Worm (Caenorhabditis elegans) whole organism, mixed stage, embryonic: Measurements from ENCODE around the gene mep-1.

ENCODE experiments used
- M03D4.4 ChIP-seq: sonication (generic microtip); optimal IDR thresholded peaks from 2 replicates; lab custom pipeline; 2017; ENCODE audit warnings: mild to moderate bottlenecking, missing genetic modification characterization, missing compliant biosample characterization
- bed-3 ChIP-seq: fragments of 200-800 bp; sonication (Bioruptor generic); optimal IDR thresholded peaks from 3 replicates; lab custom pipeline; 2018; ENCODE audit warnings: mild to moderate bottlenecking, missing genetic modification characterization, moderate library complexity, missing compliant biosample characterization
- blmp-1 ChIP-seq: fragments of 150-350 bp; optimal IDR thresholded peaks from 2 replicates; lab custom pipeline; 2014; ENCODE audit warnings: missing biosample characterization, missing genetic modification characterization
- ceh-39 ChIP-seq: fragments of 150-350 bp; optimal IDR thresholded peaks from 2 replicates; lab custom pipeline; 2014; ENCODE audit warnings: missing biosample characterization, missing genetic modification characterization
- ceh-43 ChIP-seq: fragments of 200-800 bp; sonication (Bioruptor generic); optimal IDR thresholded peaks from 2 replicates; lab custom pipeline; 2018; ENCODE audit warnings: mild to moderate bottlenecking, missing genetic modification characterization, moderate library complexity, missing compliant biosample characterization
- ceh-83 ChIP-seq: fragments of 200-800 bp; sonication (Bioruptor generic); optimal IDR thresholded peaks from 2 replicates; lab custom pipeline; 2018; ENCODE audit warnings: mild to moderate bottlenecking, missing genetic modification characterization, missing compliant biosample characterization
- ces-1 ChIP-seq: fragments of 150-350 bp; optimal IDR thresholded peaks from 2 replicates; lab custom pipeline; 2014; ENCODE audit warnings: missing biosample characterization, missing genetic modification reagents, missing genetic modification characterization
- cnd-1 ChIP-seq: fragments of 200-800 bp; sonication (Bioruptor generic); optimal IDR thresholded peaks from 2 replicates; lab custom pipeline; 2018; ENCODE audit warnings: mild to moderate bottlenecking, missing genetic modification characterization, missing compliant biosample characterization
- drap-1 ChIP-seq: fragments of 200-800 bp; sonication (Bioruptor generic); optimal IDR thresholded peaks from 3 replicates; lab custom pipeline; 2018; ENCODE audit warnings: mild to moderate bottlenecking, missing genetic modification characterization, missing compliant biosample characterization
- elt-1 ChIP-seq: sonication (generic microtip); optimal IDR thresholded peaks from 2 replicates; lab custom pipeline; 2017; ENCODE audit warnings: missing genetic modification characterization, mild to moderate bottlenecking, missing compliant biosample characterization, antibody characterized with exemption, moderate library complexity, borderline replicate concordance; ENCODE audit not compliant: insufficient read depth
- elt-3 ChIP-seq: fragments of 150-350 bp; optimal IDR thresholded peaks from 2 replicates; lab custom pipeline; 2014; ENCODE audit warnings: missing biosample characterization, missing genetic modification characterization
- ham-2 ChIP-seq: fragments of 200-800 bp; sonication (Bioruptor generic); optimal IDR thresholded peaks from 2 replicates; lab custom pipeline; 2018; ENCODE audit warnings: mild to moderate bottlenecking, missing genetic modification characterization, missing compliant biosample characterization
- hlh-1 ChIP-seq: fragments of 150-350 bp; optimal IDR thresholded peaks from 2 replicates; lab custom pipeline; 2014; ENCODE audit warnings: missing biosample characterization, missing genetic modification reagents, missing genetic modification characterization
- lin-13 ChIP-seq: fragments of 150-350 bp; optimal IDR thresholded peaks from 2 replicates; lab custom pipeline; 2014; ENCODE audit warnings: missing biosample characterization, missing genetic modification characterization
- lin-32 ChIP-seq: fragments of 200-800 bp; sonication (Bioruptor generic); optimal IDR thresholded peaks from 2 replicates; lab custom pipeline; 2018; ENCODE audit warnings: mild to moderate bottlenecking, missing genetic modification characterization, missing compliant biosample characterization
- lsy-2 ChIP-seq: fragments of 150-350 bp; optimal IDR thresholded peaks from 2 replicates; lab custom pipeline; 2014; ENCODE audit warnings: missing biosample characterization, missing genetic modification characterization
- mab-5 ChIP-seq: fragments of 150-350 bp; optimal IDR thresholded peaks from 2 replicates; lab custom pipeline; 2014; ENCODE audit warnings: missing biosample characterization, missing genetic modification characterization
- mep-1 ChIP-seq: fragments of 150-350 bp; optimal IDR thresholded peaks from 2 replicates; lab custom pipeline; 2017; ENCODE audit warnings: missing biosample characterization, missing genetic modification reagents, missing genetic modification characterization, inconsistent platforms
- mls-2 ChIP-seq: sonication (generic microtip); optimal IDR thresholded peaks from 2 replicates; lab custom pipeline; 2016; ENCODE audit warnings: mild to moderate bottlenecking, missing genetic modification characterization, moderate library complexity, missing compliant biosample characterization
- nhr-12 ChIP-seq: fragments of 150-350 bp; optimal IDR thresholded peaks from 2 replicates; lab custom pipeline; 2014; ENCODE audit warnings: missing biosample characterization, missing genetic modification characterization
- nhr-2 ChIP-seq: fragments of 150-350 bp; optimal IDR thresholded peaks from 2 replicates; lab custom pipeline; 2014; ENCODE audit warnings: missing biosample characterization, missing genetic modification characterization
- nhr-237 ChIP-seq: fragments of 150-350 bp; optimal IDR thresholded peaks from 2 replicates; lab custom pipeline; 2014; ENCODE audit warnings: missing biosample characterization, missing genetic modification characterization
- nhr-28 ChIP-seq: fragments of 150-350 bp; optimal IDR thresholded peaks from 2 replicates; lab custom pipeline; 2014; ENCODE audit warnings: missing biosample characterization, missing genetic modification characterization
- nhr-76 ChIP-seq: sonication (generic microtip); optimal IDR thresholded peaks from 2 replicates; lab custom pipeline; 2017; ENCODE audit warnings: missing biosample characterization, missing genetic modification characterization
- pha-4 ChIP-seq: fragments of 150-350 bp; optimal IDR thresholded peaks from 2 replicates; lab custom pipeline; 2018; ENCODE audit warnings: missing biosample characterization, missing genetic modification reagents, missing genetic modification characterization
- sem-2 ChIP-seq: fragments of 200-800 bp; sonication (Bioruptor generic); optimal IDR thresholded peaks from 2 replicates; lab custom pipeline; 2018; ENCODE audit warnings: mild to moderate bottlenecking, missing genetic modification characterization, missing compliant biosample characterization
- snpc-4 ChIP-seq: fragments of 150-350 bp; optimal IDR thresholded peaks from 2 replicates; lab custom pipeline; 2014; ENCODE audit warnings: missing biosample characterization, missing genetic modification characterization
- sptf-1 ChIP-seq: sonication (generic microtip); optimal IDR thresholded peaks from 2 replicates; lab custom pipeline; 2017; ENCODE audit warnings: mild to moderate bottlenecking, missing genetic modification characterization, moderate library complexity, missing compliant biosample characterization
- tbx-8 ChIP-seq: fragments of 200-800 bp; sonication (Bioruptor generic); optimal IDR thresholded peaks from 2 replicates; lab custom pipeline; 2018; ENCODE audit warnings: mild to moderate bottlenecking, missing genetic modification characterization, moderate library complexity, missing compliant biosample characterization
- unc-120 ChIP-seq: sonication (generic microtip); optimal IDR thresholded peaks from 2 replicates; lab custom pipeline; 2017; ENCODE audit warnings: missing genetic modification characterization, missing compliant biosample characterization; ENCODE audit not compliant: poor library complexity, severe bottlenecking
- unc-39 ChIP-seq: fragments of 150-350 bp; optimal IDR thresholded peaks from 2 replicates; lab custom pipeline; 2014; ENCODE audit warnings: missing biosample characterization, missing genetic modification characterization
- zip-8 ChIP-seq: fragments of 150-350 bp; optimal IDR thresholded peaks from 2 replicates; lab custom pipeline; 2014; ENCODE audit warnings: missing biosample characterization, missing genetic modification characterization
- ztf-11 ChIP-seq: fragments of 150-350 bp; optimal IDR thresholded peaks from 2 replicates; lab custom pipeline; 2014; ENCODE audit warnings: missing biosample characterization, missing genetic modification characterization

Gene mep-1

DNA sequence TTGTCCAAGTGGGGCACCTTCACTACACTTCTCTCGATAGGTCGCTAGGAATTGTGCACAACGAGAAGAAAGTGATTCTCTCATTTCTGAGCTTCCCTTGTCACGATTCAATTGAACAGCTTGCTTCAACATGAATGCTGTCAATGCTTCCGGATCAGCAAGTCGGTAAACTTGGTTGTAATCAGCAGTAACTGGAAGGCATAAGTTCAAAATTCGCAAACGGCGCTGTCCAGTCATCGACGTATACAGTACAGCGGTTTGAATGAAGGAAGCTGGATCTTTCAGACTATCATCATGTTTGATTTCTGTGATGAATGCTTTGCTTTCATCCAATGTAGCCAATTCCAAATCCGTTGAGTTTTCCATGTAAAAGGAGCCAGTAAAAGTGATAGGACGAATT, 38.6 kb downstream of the mep-1 start:
- TF ChIP-seq pha-4 (tag; lab: Kevin White, UChicago) (no peak), ham-2 (GFP tag; lab: Kevin White, UChicago) (no peak), ztf-11 (tag; lab: Kevin White, UChicago) (no peak), drap-1 (no peak), ceh-83 (GFP tag; lab: Kevin White, UChicago) (no peak), snpc-4 (tag; lab: Kevin White, UChicago) (no peak), hlh-1 (tag; lab: Kevin White, UChicago) (no peak), ceh-43 (no peak), ceh-39 (tag; lab: Kevin White, UChicago) (no peak), nhr-76 (no peak), sem-2 (GFP tag; lab: Kevin White, UChicago) (no peak), blmp-1 (tag; lab: Kevin White, UChicago) (no peak), nhr-2 (tag; lab: Kevin White, UChicago) (no peak), ces-1 (GFP tag; lab: Kevin White, UChicago) (no peak), mep-1 (tag; lab: Kevin White, UChicago) (no peak), nhr-28 (tag; lab: Kevin White, UChicago) (no peak), elt-3 (tag; lab: Kevin White, UChicago) (no peak), nhr-12 (tag; lab: Kevin White, UChicago) (no peak)

DNA sequence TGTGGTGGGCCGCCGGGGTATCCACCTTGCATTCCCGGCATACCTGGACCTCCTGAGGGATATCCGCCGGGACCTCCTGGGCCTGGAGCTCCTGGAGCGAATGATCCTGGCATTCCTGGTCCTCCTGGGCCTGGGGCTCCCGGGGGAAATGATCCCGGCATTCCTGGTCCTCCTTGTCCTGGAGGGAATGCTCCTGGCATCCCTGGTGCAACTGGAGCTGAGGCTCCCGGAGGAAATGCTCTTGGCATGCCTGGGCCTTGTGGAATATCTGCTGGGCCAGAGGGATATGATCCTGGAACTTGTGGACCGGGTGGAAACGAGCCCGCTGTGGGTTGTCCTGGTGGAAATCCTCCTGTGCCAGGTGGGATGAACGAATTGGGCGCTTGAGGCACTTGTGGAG, 40.6 kb downstream of the mep-1 start:
- TF ChIP-seq blmp-1 (tag; lab: Kevin White, UChicago) = no peak
- no peak for TF ChIP-seq bed-3 (GFP tag; lab: Kevin White, UChicago)
- no peak for TF ChIP-seq nhr-76
- TF ChIP-seq elt-1 = no peak
- no peak for TF ChIP-seq ces-1 (GFP tag; lab: Kevin White, UChicago)
- no peak for TF ChIP-seq lin-32 (GFP tag; lab: Kevin White, UChicago)
- TF ChIP-seq zip-8 = no peak
- TF ChIP-seq nhr-2 (tag; lab: Kevin White, UChicago) = no peak
- TF ChIP-seq elt-3 (tag; lab: Kevin White, UChicago) = no peak
- TF ChIP-seq pha-4 (tag; lab: Kevin White, UChicago) = no peak
- TF ChIP-seq ceh-43 = no peak
- TF ChIP-seq unc-39 (tag; lab: Kevin White, UChicago) = no peak
- TF ChIP-seq tbx-8 (GFP tag; lab: Kevin White, UChicago) = no peak
- TF ChIP-seq mab-5 = no peak
- no peak for TF ChIP-seq mls-2 (tag; lab: Kevin White, UChicago)
- no peak for TF ChIP-seq sptf-1
- no peak for TF ChIP-seq mep-1 (tag; lab: Kevin White, UChicago)
- TF ChIP-seq drap-1 = no peak
- TF ChIP-seq nhr-12 (tag; lab: Kevin White, UChicago) = no peak
- TF ChIP-seq snpc-4 (tag; lab: Kevin White, UChicago) = no peak

DNA sequence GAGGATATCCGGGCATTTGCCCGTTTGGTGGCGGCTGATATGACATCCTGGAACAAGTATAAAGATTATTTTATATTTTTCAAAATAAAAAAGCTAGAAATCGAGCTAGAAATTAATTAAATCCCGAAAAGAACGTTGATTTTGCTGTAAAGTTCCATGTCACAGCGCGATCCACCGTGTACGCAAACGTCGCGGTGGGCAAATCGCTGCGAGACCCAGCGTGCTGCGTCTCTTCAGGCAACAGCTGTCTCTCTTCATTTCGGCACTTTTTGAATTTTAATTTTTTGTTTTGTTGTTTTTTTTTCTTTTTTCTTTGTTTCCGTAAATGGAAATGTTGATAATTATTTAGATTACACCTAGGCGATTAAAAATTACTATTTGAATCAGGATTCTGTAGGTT, 41.7 kb downstream of the mep-1 start, which contains the start of gene sec-24.1:
sec-24.1 (minus strand) TSS at position 49 of the 400 bp plus-strand sequence.
- TF ChIP-seq sem-2 (GFP tag; lab: Kevin White, UChicago) (no peak), ces-1 (GFP tag; lab: Kevin White, UChicago) (peak; percentile 61), pha-4 (tag; lab: Kevin White, UChicago) (peak; percentile 84), blmp-1 (tag; lab: Kevin White, UChicago) (no peak), unc-120 (peak; percentile 23), hlh-1 (tag; lab: Kevin White, UChicago) (peak; percentile 96), ceh-83 (GFP tag; lab: Kevin White, UChicago) (no peak), snpc-4 (tag; lab: Kevin White, UChicago) (no peak), bed-3 (GFP tag; lab: Kevin White, UChicago) (no peak), lsy-2 (tag; lab: Kevin White, UChicago) (peak; percentile 99), nhr-237 (tag; lab: Kevin White, UChicago) (peak; percentile 72), nhr-2 (tag; lab: Kevin White, UChicago) (peak; percentile 9), mep-1 (tag; lab: Kevin White, UChicago) (peak; percentile 82), ceh-39 (tag; lab: Kevin White, UChicago) (no peak), M03D4.4 (peak; percentile 24), lin-13 (peak; percentile 64), nhr-28 (tag; lab: Kevin White, UChicago) (no peak), cnd-1 (peak; percentile 41)
- TF ChIP-seq, all 35 proteins: peak for 11
